Worm (Caenorhabditis elegans): ENCODE measurements around the gene F38A1.6.
A peak's percentile ranks its signal among the peaks of the same experiment; 100 is the strongest.

Gene F38A1.6

DNA sequence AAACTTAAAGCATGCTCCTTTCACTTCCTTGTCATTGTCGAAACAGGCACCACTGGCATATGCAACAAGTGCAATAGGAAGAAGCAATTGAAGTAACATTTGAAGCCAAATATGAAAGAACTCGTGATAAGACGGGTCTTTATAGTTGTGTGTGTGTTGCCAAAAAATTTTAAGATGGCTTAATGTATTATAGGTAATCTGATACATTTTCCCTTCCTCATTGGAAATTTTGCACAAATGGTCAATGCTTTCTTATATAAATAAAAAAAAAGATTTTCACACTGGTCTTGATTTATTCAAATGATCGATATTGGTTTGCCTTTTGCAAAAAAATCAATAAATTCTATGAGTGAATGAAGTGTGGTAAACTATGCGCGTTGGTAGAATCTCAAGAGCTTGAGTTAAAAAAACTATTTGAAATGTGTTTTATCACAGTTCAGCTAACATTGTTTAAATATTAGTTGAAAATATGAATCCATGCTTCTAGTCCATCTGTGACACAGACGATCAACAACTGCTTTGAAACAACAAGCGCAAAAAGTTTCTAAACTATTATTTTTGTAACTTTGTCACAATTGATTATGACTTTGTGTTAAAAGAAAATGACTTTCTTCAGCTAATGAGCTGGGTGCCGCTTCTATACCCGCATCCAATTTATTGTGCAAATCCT, at the start of gene F38A1.6, which contains the start of gene clec-166:
Gene F38A1.6, plus strand, starts transcription at position 620 of the 670 bp plus-strand sequence.
Gene clec-166, minus strand, starts transcription at position 101 of the 670 bp plus-strand sequence.
- TF ChIP-seq ztf-4 (tag; optimal IDR thresholded peaks at IDR 0.05) = no peak
- peak; percentile 9 for TF ChIP-seq elt-2 (tag; optimal IDR thresholded peaks at IDR 0.05)

DNA sequence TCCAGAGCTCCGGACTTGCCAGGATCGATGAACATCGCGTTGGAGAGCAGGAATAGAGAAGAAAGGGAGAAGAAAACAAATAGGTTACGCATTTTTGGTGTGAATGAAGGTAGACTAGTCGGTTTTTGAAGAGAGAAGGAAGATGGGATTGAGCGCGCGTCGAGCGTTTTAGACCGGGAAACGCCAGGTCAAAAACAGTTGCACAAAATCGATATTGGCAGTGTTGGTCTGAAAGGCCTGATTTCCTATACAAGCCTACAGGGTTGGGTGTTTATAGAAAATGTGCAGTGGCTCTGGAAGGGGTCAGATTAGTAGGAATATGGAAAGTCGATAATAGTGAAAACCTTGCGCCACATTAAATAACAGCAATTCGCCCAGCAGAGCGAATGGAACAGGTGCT, 46.8 kb upstream of the F38A1.6 start, which contains the start of gene dsl-2:
Gene dsl-2, minus strand, starts transcription at position 101 of the 400 bp plus-strand sequence.
- TF ChIP-seq nhr-76 (tag; optimal IDR thresholded peaks at IDR 0.05) (no peak), nhr-28 (tag; optimal IDR thresholded peaks at IDR 0.05) (no peak), ZK546.5 (tag; optimal IDR thresholded peaks at IDR 0.05) (no peak), unc-39 (tag; optimal IDR thresholded peaks at IDR 0.05) (no peak), lin-39 (tag; optimal IDR thresholded peaks at IDR 0.05) (no peak), ama-1 (optimal IDR thresholded peaks at IDR 0.05) (no peak), nhr-12 (tag; optimal IDR thresholded peaks at IDR 0.05) (no peak), nhr-25 (tag; optimal IDR thresholded peaks at IDR 0.05) (no peak), lsy-12 (tag; optimal IDR thresholded peaks at IDR 0.05) (no peak)

DNA sequence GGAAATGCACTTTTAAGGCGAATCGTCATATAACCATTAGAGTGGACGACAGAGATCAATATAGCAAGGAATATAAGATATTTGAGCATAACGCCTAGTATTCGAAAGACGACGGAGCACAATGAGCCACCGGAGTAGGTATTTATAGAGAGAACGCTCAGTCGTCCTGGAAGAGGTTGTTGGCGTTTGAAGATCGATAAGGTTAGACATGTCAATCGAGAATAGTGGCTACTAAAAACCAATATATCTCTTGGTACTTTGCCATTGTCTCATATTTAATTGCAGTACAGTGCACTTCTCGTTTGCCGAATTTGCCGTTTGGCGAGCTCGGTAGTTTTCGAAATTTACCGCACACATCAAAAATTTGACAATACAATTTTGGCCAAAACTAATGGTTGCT, 43.7 kb upstream of the F38A1.6 start, which contains the start of gene dsl-1:
Gene dsl-1, minus strand, starts transcription at position 101 of the 400 bp plus-strand sequence.
- no peak for TF ChIP-seq hmg-11 (tag; optimal IDR thresholded peaks at IDR 0.05)
- no peak for TF ChIP-seq ceh-9 (tag; optimal IDR thresholded peaks at IDR 0.05)
- TF ChIP-seq snpc-4 (tag; optimal IDR thresholded peaks at IDR 0.05) = no peak
- TF ChIP-seq ztf-11 (tag; optimal IDR thresholded peaks at IDR 0.05) = no peak
- no peak for TF ChIP-seq nhr-43 (tag; optimal IDR thresholded peaks at IDR 0.05; ENCODE audit: poor library complexity, severe bottlenecking)
- TF ChIP-seq nhr-23 (tag; optimal IDR thresholded peaks at IDR 0.05) = no peak
- no peak for TF ChIP-seq ceh-16 (tag; optimal IDR thresholded peaks at IDR 0.05)
- TF ChIP-seq ama-1 (optimal IDR thresholded peaks at IDR 0.05) = no peak

DNA sequence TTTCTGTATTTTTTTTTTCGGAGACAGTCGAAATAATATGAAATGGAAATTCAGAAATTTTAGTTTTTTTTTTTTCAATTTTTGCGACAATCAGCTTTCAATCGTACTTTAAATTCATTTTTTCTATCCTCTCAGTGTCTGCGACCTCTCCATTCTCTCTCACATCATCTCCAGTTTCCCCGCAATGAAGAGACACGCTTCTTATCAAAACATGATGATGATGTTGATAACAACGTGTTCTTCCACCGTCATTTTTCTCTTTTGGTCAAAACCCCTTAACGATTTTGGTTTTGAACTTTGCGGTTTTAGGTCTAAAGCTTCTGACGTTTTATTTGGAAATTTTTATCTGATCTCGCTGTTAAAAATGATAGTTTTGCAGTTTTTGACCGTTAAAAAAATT, 42.3 kb upstream of the F38A1.6 start:
- no peak for TF ChIP-seq ztf-11 (tag; optimal IDR thresholded peaks at IDR 0.05)
- TF ChIP-seq nhr-77 (tag; optimal IDR thresholded peaks at IDR 0.05) = no peak
- TF ChIP-seq elt-1 (tag; optimal IDR thresholded peaks at IDR 0.05) = no peak
- no peak for TF ChIP-seq nfya-1 (tag; optimal IDR thresholded peaks at IDR 0.05; ENCODE audit: insufficient read depth)
- TF ChIP-seq elt-3 (tag; optimal IDR thresholded peaks at IDR 0.05) = no peak
- no peak for TF ChIP-seq ZK546.5 (tag; optimal IDR thresholded peaks at IDR 0.05)
- no peak for TF ChIP-seq egl-27 (tag; optimal IDR thresholded peaks at IDR 0.05)
- no peak for TF ChIP-seq aly-2 (tag; optimal IDR thresholded peaks at IDR 0.05)
- TF ChIP-seq nhr-43 (tag; optimal IDR thresholded peaks at IDR 0.05; ENCODE audit: poor library complexity, severe bottlenecking) = no peak
- no peak for TF ChIP-seq nhr-237 (tag; optimal IDR thresholded peaks at IDR 0.05)
- TF ChIP-seq ceh-9 (tag; optimal IDR thresholded peaks at IDR 0.05) = no peak
- TF ChIP-seq ceh-16 (tag; optimal IDR thresholded peaks at IDR 0.05) = no peak
- TF ChIP-seq eor-1 (tag; optimal IDR thresholded peaks at IDR 0.05) = no peak
- no peak for TF ChIP-seq unc-62 (GFP tag; optimal IDR thresholded peaks at IDR 0.05)

DNA sequence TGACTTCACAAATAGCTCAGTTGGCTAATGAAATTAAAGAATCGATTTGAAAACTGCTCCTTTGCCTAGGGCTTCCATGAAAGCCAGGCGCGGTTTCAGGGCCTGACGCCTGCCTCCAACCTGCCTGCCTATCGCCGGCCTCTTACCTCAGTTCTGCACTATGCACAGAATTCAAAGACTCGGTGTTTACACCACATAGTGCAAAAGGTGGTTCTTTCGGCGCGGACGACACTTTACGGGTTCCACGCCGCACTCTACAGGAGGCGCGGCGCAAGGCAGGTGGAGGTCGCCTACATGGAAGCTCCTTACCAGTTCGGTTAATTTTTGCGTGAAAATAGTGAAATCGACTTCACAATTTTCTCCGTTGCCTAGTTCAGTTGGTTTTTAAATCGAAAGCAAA, 41.8 kb upstream of the F38A1.6 start:
- no peak for TF ChIP-seq nhr-28 (tag; optimal IDR thresholded peaks at IDR 0.05)
- no peak for TF ChIP-seq sea-2 (GFP tag; optimal IDR thresholded peaks at IDR 0.05)
- TF ChIP-seq jun-1 (tag; optimal IDR thresholded peaks at IDR 0.05) = no peak
- no peak for TF ChIP-seq ama-1 (optimal IDR thresholded peaks at IDR 0.05)
- TF ChIP-seq ceh-28 (tag; optimal IDR thresholded peaks at IDR 0.05) = no peak

DNA sequence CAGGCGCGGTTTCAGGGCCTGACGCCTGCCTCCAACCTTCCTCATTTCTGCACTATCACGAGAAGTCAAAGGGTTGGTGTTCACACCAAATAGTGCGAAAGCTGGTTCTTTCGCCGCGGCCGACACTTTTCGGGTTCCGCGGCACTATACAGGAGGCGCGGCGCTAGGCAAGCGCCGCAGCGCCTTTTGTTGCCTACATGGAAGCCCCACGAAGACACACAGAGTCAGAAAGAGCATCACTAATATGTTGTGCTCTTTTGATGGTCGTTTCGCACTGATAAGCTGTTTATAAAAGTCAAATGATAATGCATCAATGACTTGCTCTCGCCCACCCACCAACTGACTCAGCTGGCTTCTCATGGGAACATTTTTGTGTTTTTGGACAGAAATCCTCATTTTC, 39.8 kb upstream of the F38A1.6 start:
- TF ChIP-seq lin-15B (tag; optimal IDR thresholded peaks at IDR 0.05) = no peak
- no peak for TF ChIP-seq mdl-1 (tag; optimal IDR thresholded peaks at IDR 0.05)
- no peak for TF ChIP-seq unc-39 (tag; optimal IDR thresholded peaks at IDR 0.05)
- TF ChIP-seq unc-62 (GFP tag; optimal IDR thresholded peaks at IDR 0.05) = no peak
- TF ChIP-seq lsy-12 (tag; optimal IDR thresholded peaks at IDR 0.05) = no peak
- no peak for TF ChIP-seq nhr-11 (tag; optimal IDR thresholded peaks at IDR 0.05)
- TF ChIP-seq jun-1 (tag; optimal IDR thresholded peaks at IDR 0.05) = no peak
- TF ChIP-seq ceh-82 (tag; optimal IDR thresholded peaks at IDR 0.05) = no peak
- no peak for TF ChIP-seq nhr-23 (tag; optimal IDR thresholded peaks at IDR 0.05)
- TF ChIP-seq egl-5 (tag; optimal IDR thresholded peaks at IDR 0.05) = no peak
- TF ChIP-seq elt-2 (tag; optimal IDR thresholded peaks at IDR 0.05) = peak; percentile 60
- TF ChIP-seq nhr-76 (tag; optimal IDR thresholded peaks at IDR 0.05) = no peak
- peak; percentile 48 for TF ChIP-seq snpc-4 (tag; optimal IDR thresholded peaks at IDR 0.05)
- TF ChIP-seq pqm-1 (tag; optimal IDR thresholded peaks at IDR 0.05) = peak; percentile 10
- TF ChIP-seq ama-1 (optimal IDR thresholded peaks at IDR 0.05) = no peak
- no peak for TF ChIP-seq ztf-4 (tag; optimal IDR thresholded peaks at IDR 0.05)
- no peak for TF ChIP-seq fkh-2 (tag; optimal IDR thresholded peaks at IDR 0.05)
- TF ChIP-seq pha-4 (tag; optimal IDR thresholded peaks at IDR 0.05) = no peak
- no peak for TF ChIP-seq elt-3 (tag; optimal IDR thresholded peaks at IDR 0.05)
- no peak for TF ChIP-seq nhr-43 (tag; optimal IDR thresholded peaks at IDR 0.05; ENCODE audit: poor library complexity, severe bottlenecking)

Measured in whole organism, L3 larva.